Worm (Caenorhabditis elegans) whole organism, young adult: ENCODE measurements around the gene strd-1.
A peak's percentile ranks its signal among the peaks of the same experiment; 100 is the strongest.

Experiments used
- F22D6.2 ChIP-seq: sonication (generic microtip); optimal IDR thresholded peaks from 2 replicates; lab custom pipeline; 2016; ENCODE audit warnings: mild to moderate bottlenecking, missing genetic modification characterization, missing compliant biosample characterization
- F39B2.1 ChIP-seq: fragments of 200-800 bp; sonication (Bioruptor generic); IDR thresholded peaks from 2 replicates; pipeline ENCODE4 v1.3.6; 2022; ENCODE audit warnings: missing genetic modification reagents, missing genetic modification characterization, missing compliant biosample characterization
- K12H6.12 ChIP-seq: fragments of 200-800 bp; sonication (Bioruptor generic); optimal IDR thresholded peaks from 2 replicates; lab custom pipeline; 2018; ENCODE audit warnings: mild to moderate bottlenecking, missing genetic modification characterization, missing compliant biosample characterization
- Y53F4B.3 ChIP-seq: fragments of 200-800 bp; sonication (Bioruptor generic); IDR thresholded peaks from 2 replicates; pipeline ENCODE4 v1.3.6; 2022; ENCODE audit warnings: missing genetic modification reagents, missing genetic modification characterization, missing compliant biosample characterization
- Y53G8AR.9 ChIP-seq: fragments of 200-800 bp; sonication (Bioruptor generic); conservative IDR thresholded peaks from 2 replicates; pipeline ENCODE4 v1.3.6; 2022; ENCODE audit warnings: missing genetic modification reagents, missing genetic modification characterization, missing compliant biosample characterization
- Y56A3A.18 ChIP-seq: fragments of 200-800 bp; sonication (Bioruptor generic); IDR thresholded peaks from 2 replicates; pipeline ENCODE4 v1.3.6; 2022; ENCODE audit warnings: missing genetic modification reagents, missing genetic modification characterization, missing compliant biosample characterization
- ZK185.1 ChIP-seq: sonication (generic microtip); optimal IDR thresholded peaks from 2 replicates; lab custom pipeline; 2016; ENCODE audit warnings: mild to moderate bottlenecking, missing genetic modification characterization, missing compliant biosample characterization; ENCODE audit not compliant: poor library complexity, severe bottlenecking
- akir-1 ChIP-seq: fragments of 200-800 bp; sonication (Bioruptor generic); optimal IDR thresholded peaks from 2 replicates; lab custom pipeline; 2018; ENCODE audit warnings: mild to moderate bottlenecking, missing genetic modification characterization, moderate library complexity, missing compliant biosample characterization
- ceh-27 ChIP-seq: fragments of 200-800 bp; sonication (Bioruptor generic); optimal IDR thresholded peaks from 2 replicates; lab custom pipeline; 2018; ENCODE audit warnings: mild to moderate bottlenecking, missing genetic modification characterization, moderate library complexity, missing compliant biosample characterization
- dpl-1 ChIP-seq: fragments of 150-350 bp; optimal IDR thresholded peaks from 2 replicates; lab custom pipeline; 2014; ENCODE audit warnings: missing biosample characterization, missing genetic modification reagents, missing genetic modification characterization
- fkh-3 ChIP-seq: sonication (generic microtip); optimal IDR thresholded peaks from 2 replicates; lab custom pipeline; 2016; ENCODE audit warnings: mild to moderate bottlenecking, missing genetic modification characterization, missing compliant biosample characterization
- him-1 ChIP-seq: sonication (generic microtip); optimal IDR thresholded peaks from 2 replicates; lab custom pipeline; 2016; ENCODE audit warnings: missing genotype, missing genetic modification reagents, missing genetic modification characterization, missing compliant biosample characterization
- hlh-12 ChIP-seq: sonication (generic microtip); optimal IDR thresholded peaks from 2 replicates; lab custom pipeline; 2016; ENCODE audit warnings: missing genetic modification characterization, missing compliant biosample characterization
- hlh-26 ChIP-seq: fragments of 200-800 bp; sonication (Bioruptor generic); conservative IDR thresholded peaks from 2 replicates; pipeline ENCODE4 v1.3.6; 2022; ENCODE audit warnings: missing genetic modification reagents, missing genetic modification characterization, missing compliant biosample characterization
- hmg-1.2 ChIP-seq: fragments of 200-800 bp; sonication (Bioruptor generic); IDR thresholded peaks from 2 replicates; pipeline ENCODE4 v1.3.6; 2022; ENCODE audit warnings: missing genetic modification reagents, missing genetic modification characterization, missing compliant biosample characterization
- hmg-20 ChIP-seq: fragments of 200-800 bp; sonication (Bioruptor generic); IDR thresholded peaks from 2 replicates; pipeline ENCODE4 v1.3.6; 2022; ENCODE audit warnings: missing genetic modification reagents, missing genetic modification characterization, missing compliant biosample characterization
- lin-26 ChIP-seq: fragments of 200-800 bp; sonication (Bioruptor generic); IDR thresholded peaks from 2 replicates; pipeline ENCODE4 v1.3.6; 2022; ENCODE audit warnings: missing genetic modification reagents, missing genetic modification characterization, missing compliant biosample characterization
- lin-35 ChIP-seq, 3 experiments: fragments of 150-350 bp in 2 of 3; sonication (generic microtip) in 1 of 3; optimal IDR thresholded peaks; 2 replicates each; lab custom pipeline; 2014 to 2018; ENCODE audit warnings: missing biosample characterization in 3 of 3, missing genetic modification characterization in 3 of 3, missing genetic modification reagents in 3 of 3
- rcor-1 ChIP-seq: fragments of 200-800 bp; sonication (Bioruptor generic); IDR thresholded peaks from 2 replicates; pipeline ENCODE4 v1.3.6; 2022; ENCODE audit warnings: missing genetic modification reagents, missing genetic modification characterization, missing compliant biosample characterization
- repo-1 ChIP-seq: sonication (generic microtip); optimal IDR thresholded peaks from 2 replicates; lab custom pipeline; 2017; ENCODE audit warnings: mild to moderate bottlenecking, missing genetic modification characterization, missing compliant biosample characterization
- sea-2 ChIP-seq: fragments of 200-800 bp; sonication (Bioruptor generic); IDR thresholded peaks from 2 replicates; pipeline ENCODE4 v1.3.6; 2022; ENCODE audit warnings: missing genetic modification characterization, missing compliant biosample characterization
- tbp1 ChIP-seq: fragments of 200-800 bp; sonication (Bioruptor generic); optimal IDR thresholded peaks from 2 replicates; lab custom pipeline; 2018; ENCODE audit warnings: mild to moderate bottlenecking, missing genetic modification characterization, missing compliant biosample characterization
- tbx-9 ChIP-seq: sonication (generic microtip); optimal IDR thresholded peaks from 2 replicates; lab custom pipeline; 2016; ENCODE audit warnings: borderline replicate concordance, missing genetic modification characterization, inconsistent platforms, missing compliant biosample characterization
- zfh-2 ChIP-seq: fragments of 200-800 bp; sonication (Bioruptor generic); conservative IDR thresholded peaks from 2 replicates; pipeline ENCODE4 v1.3.6; 2022; ENCODE audit warnings: missing genetic modification reagents, missing genetic modification characterization, missing compliant biosample characterization
- zim-3 ChIP-seq: sonication (generic microtip); optimal IDR thresholded peaks from 2 replicates; lab custom pipeline; 2017; ENCODE audit warnings: mild to moderate bottlenecking, missing genetic modification characterization, moderate library complexity, missing compliant biosample characterization
- ztf-18 ChIP-seq: sonication (generic microtip); optimal IDR thresholded peaks from 2 replicates; lab custom pipeline; 2016; ENCODE audit warnings: missing genotype, mild to moderate bottlenecking, missing genetic modification characterization, missing compliant biosample characterization
- ztf-25 ChIP-seq: fragments of 200-800 bp; sonication (Bioruptor generic); IDR thresholded peaks from 2 replicates; pipeline ENCODE4 v1.3.6; 2022; ENCODE audit warnings: missing genetic modification reagents, missing genetic modification characterization, missing compliant biosample characterization
- ztf-26 ChIP-seq: sonication (generic microtip); optimal IDR thresholded peaks from 2 replicates; lab custom pipeline; 2017; ENCODE audit warnings: missing genetic modification characterization, missing compliant biosample characterization
- ztf-6 ChIP-seq: fragments of 200-800 bp; sonication (Bioruptor generic); IDR thresholded peaks from 2 replicates; pipeline ENCODE4 v1.3.6; 2022; ENCODE audit warnings: missing genetic modification reagents, missing genetic modification characterization, missing compliant biosample characterization

strd-1 gene

ce11 chrIII:10908543-10908942, 38.7 kb upstream of the strd-1 start:
- TF ChIP-seq tbp1 (GFP tag; lab: Kevin White, UChicago) (no peak), ceh-27 (GFP tag; lab: Kevin White, UChicago) (no peak), dpl-1 (peak; percentile 82), tbx-9 (tag; lab: Kevin White, UChicago) (no peak), lin-35 (GFP tag; optimal IDR thresholded peaks at IDR 0.05; lab: Kevin White, UChicago) (peak in 1 of 3 experiments; percentile 11), rcor-1 (GFP tag; lab: Robert Waterston, UW) (no peak), ztf-25 (GFP tag; lab: Robert Waterston, UW) (no peak), fkh-3 (tag; lab: Kevin White, UChicago) (no peak)

ce11 chrIII:10909166-10909565, 38.1 kb upstream of the strd-1 start:
- TF ChIP-seq Y56A3A.18, result no peak
- TF ChIP-seq hlh-12 (tag; lab: Kevin White, UChicago), result no peak
- no peak for TF ChIP-seq zim-3 (tag; lab: Kevin White, UChicago)
- peak; percentile 35 for TF ChIP-seq dpl-1
- no peak for TF ChIP-seq ZK185.1

ce11 chrIII:10911160-10911559, 36.1 kb upstream of the strd-1 start, which contains the start of gene cut-6:
Gene cut-6, plus strand, starts transcription at chrIII:10911460.
- no peak for TF ChIP-seq hmg-1.2 (GFP tag; lab: Robert Waterston, UW)
- TF ChIP-seq K12H6.12, result no peak
- no peak for TF ChIP-seq ztf-18 (tag; lab: Kevin White, UChicago)

- TF ChIP-seq hlh-26 (GFP tag; lab: Robert Waterston, UW) (no peak), hmg-20 (GFP tag; lab: Robert Waterston, UW) (no peak), ztf-6 (GFP tag; lab: Robert Waterston, UW) (no peak), fkh-3 (tag; lab: Kevin White, UChicago) (no peak), repo-1 (tag; lab: Kevin White, UChicago) (no peak), F39B2.1 (no peak), lin-26 (GFP tag; lab: Robert Waterston, UW) (no peak), F22D6.2 (tag; lab: Kevin White, UChicago) (no peak)
These were observed 32.3 kb upstream of the strd-1 start for ce11 chrIII:10914971-10915370.

ce11 chrIII:10920044-10920443, 27.2 kb upstream of the strd-1 start, which contains the start of gene vab-7:
Gene vab-7, plus strand, starts transcription at chrIII:10920344.
- TF ChIP-seq sea-2 (GFP tag; lab: Robert Waterston, UW) (no peak), akir-1 (GFP tag; lab: Kevin White, UChicago) (no peak)
- TF ChIP-seq, all 124 proteins: peak for 0

ce11 chrIII:10921474-10921873, 25.8 kb upstream of the strd-1 start:
- TF ChIP-seq Y53F4B.3 (GFP tag; lab: Robert Waterston, UW) (no peak), zfh-2 (GFP tag; lab: Robert Waterston, UW) (peak; percentile 81), hmg-1.2 (GFP tag; lab: Robert Waterston, UW) (no peak), ztf-6 (GFP tag; lab: Robert Waterston, UW) (no peak), hmg-20 (GFP tag; lab: Robert Waterston, UW) (no peak), ztf-25 (GFP tag; lab: Robert Waterston, UW) (no peak)

- no peak for TF ChIP-seq ztf-26
- no peak for TF ChIP-seq him-1 (tag; lab: Kevin White, UChicago)
- no peak for TF ChIP-seq Y53G8AR.9 (GFP tag; lab: Robert Waterston, UW)
These were observed 23.7 kb upstream of the strd-1 start for ce11 chrIII:10923539-10923938.
